Fruit fly (Drosophila melanogaster) whole organism, embryonic: ENCODE measurements around the gene bsh.
A peak's percentile ranks its signal among the peaks of the same experiment; 100 is the strongest.

Experiments
- Aef1 ChIP-seq: fragments of 200-800 bp; sonication (Bioruptor generic); IDR thresholded peaks from 3 replicates; pipeline ENCODE4 v1.3.6; 2022; ENCODE audit warnings: missing biosample characterization, missing genetic modification characterization
- CG10267 ChIP-seq: fragments of 200-800 bp; sonication (Bioruptor generic); optimal IDR thresholded peaks from 2 replicates; lab custom pipeline; 2018; ENCODE audit warnings: missing biosample characterization, mild to moderate bottlenecking, missing genetic modification characterization, moderate library complexity
- CG11696 ChIP-seq: fragments of 200-800 bp; sonication (Bioruptor generic); IDR thresholded peaks from 2 replicates; pipeline ENCODE4 v1.3.6; 2022; ENCODE audit warnings: missing biosample characterization, missing genetic modification characterization
- CG1233 ChIP-seq: fragments of 200-800 bp; sonication (Bioruptor generic); optimal IDR thresholded peaks from 4 replicates; lab custom pipeline; 2018; ENCODE audit warnings: missing biosample characterization, mild to moderate bottlenecking, missing genetic modification characterization
- CG12391 ChIP-seq: fragments of 200-800 bp; sonication (Bioruptor generic); optimal IDR thresholded peaks from 3 replicates; lab custom pipeline; 2018; ENCODE audit warnings: missing biosample characterization, mild to moderate bottlenecking, missing genetic modification characterization, moderate library complexity
- CG12942 ChIP-seq: fragments of 200-800 bp; sonication (Bioruptor generic); optimal IDR thresholded peaks from 3 replicates; lab custom pipeline; 2016; ENCODE audit warnings: missing biosample characterization, missing genetic modification characterization
- CG14860 ChIP-seq: fragments of 200-800 bp; sonication (Bioruptor generic); IDR thresholded peaks from 3 replicates; pipeline ENCODE4 v1.3.6; 2022; ENCODE audit warnings: missing biosample characterization, missing genetic modification characterization; ENCODE audit not compliant: partially characterized antibody
- CG1647 ChIP-seq: fragments of 200-800 bp; sonication (Bioruptor generic); optimal IDR thresholded peaks from 3 replicates; lab custom pipeline; 2016; ENCODE audit warnings: missing biosample characterization, missing genetic modification characterization
- CG16779 ChIP-seq: fragments of 200-800 bp; sonication (Bioruptor generic); IDR thresholded peaks from 2 replicates; pipeline ENCODE4 v1.3.6; 2022; ENCODE audit warnings: missing biosample characterization, missing genetic modification characterization
- CG17385 ChIP-seq: fragments of 200-800 bp; sonication (Bioruptor generic); optimal IDR thresholded peaks from 3 replicates; lab custom pipeline; 2018; ENCODE audit warnings: missing biosample characterization, mild to moderate bottlenecking, missing genetic modification characterization
- CG1792 ChIP-seq: fragments of 200-800 bp; sonication (Bioruptor generic); optimal IDR thresholded peaks from 2 replicates; lab custom pipeline; 2016; ENCODE audit warnings: missing biosample characterization, missing genetic modification characterization
- CG18262 ChIP-seq: fragments of 200-800 bp; optimal IDR thresholded peaks from 3 replicates; lab custom pipeline; 2019; ENCODE audit warnings: missing biosample characterization, mild to moderate bottlenecking, missing genetic modification characterization, moderate library complexity
- CG18764 ChIP-seq: fragments of 200-800 bp; sonication (Bioruptor generic); optimal IDR thresholded peaks from 3 replicates; lab custom pipeline; 2016; ENCODE audit warnings: missing biosample characterization, missing genetic modification characterization
- CG6175 ChIP-seq: fragments of 200-800 bp; sonication (Bioruptor generic); IDR thresholded peaks from 3 replicates; pipeline ENCODE4 v1.3.6; 2022; ENCODE audit warnings: missing biosample characterization, missing genetic modification characterization
- CG7357 ChIP-seq: fragments of 200-800 bp; sonication (Bioruptor generic); IDR thresholded peaks from 3 replicates; pipeline ENCODE4 v1.3.6; 2022; ENCODE audit warnings: missing biosample characterization, missing genetic modification characterization
- CG8478 ChIP-seq: fragments of >200 bp; optimal IDR thresholded peaks from 2 replicates; lab custom pipeline; 2018
- CHES-1-like ChIP-seq: fragments of 200-800 bp; sonication (Bioruptor generic); optimal IDR thresholded peaks from 2 replicates; lab custom pipeline; 2016; ENCODE audit warnings: missing biosample characterization, missing genetic modification characterization
- Ets97D ChIP-seq: fragments of 200-800 bp; sonication (Bioruptor generic); optimal IDR thresholded peaks from 3 replicates; lab custom pipeline; 2016; ENCODE audit warnings: missing biosample characterization, missing genetic modification characterization
- HLH4C ChIP-seq: fragments of 200-800 bp; sonication (Bioruptor generic); IDR thresholded peaks from 3 replicates; pipeline ENCODE4 v1.3.6; 2022; ENCODE audit warnings: missing biosample characterization, missing genetic modification characterization; ENCODE audit not compliant: partially characterized antibody
- HLH54F ChIP-seq: fragments of 200-800 bp; sonication (Bioruptor generic); optimal IDR thresholded peaks from 3 replicates; lab custom pipeline; 2016; ENCODE audit warnings: missing biosample characterization, missing genetic modification characterization
- Hmr ChIP-seq: fragments of 200-800 bp; sonication (Bioruptor generic); optimal IDR thresholded peaks from 3 replicates; lab custom pipeline; 2017; ENCODE audit warnings: mild to moderate bottlenecking, missing biosample characterization, missing genetic modification reagents, missing genetic modification characterization
- Hr51 ChIP-seq, 2 experiments: fragments of 200-800 bp; sonication (Bioruptor generic); optimal IDR thresholded peaks; 2 replicates in 1 of 2; 3 replicates in 1 of 2; lab custom pipeline; 2016 to 2018; ENCODE audit warnings: missing biosample characterization in 2 of 2, missing genetic modification characterization in 2 of 2, mild to moderate bottlenecking in 1 of 2, moderate library complexity in 1 of 2
- Mad ChIP-seq: fragments of 200-800 bp; sonication (Bioruptor generic); optimal IDR thresholded peaks from 2 replicates; lab custom pipeline; 2016; ENCODE audit warnings: missing biosample characterization, missing genetic modification characterization
- Meics ChIP-seq: fragments of 200-800 bp; sonication (Bioruptor generic); optimal IDR thresholded peaks from 2 replicates; lab custom pipeline; 2017; ENCODE audit warnings: missing biosample characterization, mild to moderate bottlenecking, missing genetic modification characterization
- Neu2 ChIP-seq: fragments of 200-800 bp; sonication (Bioruptor generic); optimal IDR thresholded peaks from 3 replicates; lab custom pipeline; 2016; ENCODE audit warnings: missing biosample characterization, missing genetic modification characterization, borderline replicate concordance
- Nf-YB ChIP-seq: fragments of 200-800 bp; sonication (Bioruptor generic); optimal IDR thresholded peaks from 3 replicates; lab custom pipeline; 2019; ENCODE audit warnings: missing biosample characterization, mild to moderate bottlenecking, missing genetic modification characterization, moderate library complexity
- Taf1 ChIP-seq: fragments of 200-800 bp; sonication (Bioruptor generic); IDR thresholded peaks from 2 replicates; pipeline ENCODE4 v1.3.6; 2022; ENCODE audit warnings: missing biosample characterization, missing genetic modification characterization
- Trl ChIP-seq, 3 experiments: fragments of >200 bp in 2 of 3; fragments of 200-800 bp in 1 of 3; sonication (Bioruptor generic) in 1 of 3; optimal IDR thresholded peaks; 2 replicates in 1 of 3; 3 replicates in 2 of 3; lab custom pipeline; 2016 to 2017; ENCODE audit warnings: missing biosample characterization in 1 of 3, missing genetic modification characterization in 1 of 3
- ab ChIP-seq: fragments of 200-800 bp; sonication (Bioruptor generic); optimal IDR thresholded peaks from 2 replicates; lab custom pipeline; 2016; ENCODE audit warnings: missing biosample characterization, missing genetic modification characterization
- al ChIP-seq: fragments of 200-800 bp; sonication (Bioruptor generic); IDR thresholded peaks from 2 replicates; pipeline ENCODE4 v1.3.6; 2022; ENCODE audit warnings: missing biosample characterization, missing genetic modification characterization
- aop ChIP-seq: fragments of 200-800 bp; sonication (Bioruptor generic); IDR thresholded peaks from 2 replicates; pipeline ENCODE4 v1.3.6; 2022; ENCODE audit warnings: missing biosample characterization, missing genetic modification characterization
- ato ChIP-seq: fragments of 200-800 bp; sonication (Bioruptor generic); IDR thresholded peaks from 2 replicates; pipeline ENCODE4 v1.3.6; 2022; ENCODE audit warnings: missing biosample characterization, missing genetic modification characterization; ENCODE audit not compliant: partially characterized antibody
- cas ChIP-seq: fragments of 200-800 bp; sonication (Bioruptor generic); IDR thresholded peaks from 2 replicates; pipeline ENCODE4 v1.3.6; 2022; ENCODE audit warnings: missing biosample characterization, missing genetic modification characterization
- chif ChIP-seq, 2 experiments: fragments of 200-800 bp; sonication (Bioruptor generic); optimal IDR thresholded peaks; 3 replicates each; lab custom pipeline; 2016; ENCODE audit warnings: missing biosample characterization in 2 of 2, missing genetic modification characterization in 2 of 2
- chn ChIP-seq: fragments of 200-800 bp; sonication (Bioruptor generic); optimal IDR thresholded peaks from 2 replicates; lab custom pipeline; 2016; ENCODE audit warnings: missing biosample characterization, missing genetic modification characterization
- ci ChIP-seq: fragments of 200-800 bp; sonication (Bioruptor generic); IDR thresholded peaks from 3 replicates; pipeline ENCODE4 v1.3.6; 2022; ENCODE audit warnings: missing biosample characterization, missing genetic modification characterization
- dpn ChIP-seq, 2 experiments: fragments of 200-800 bp; sonication (Bioruptor generic); optimal IDR thresholded peaks; 3 replicates each; lab custom pipeline; 2016; ENCODE audit warnings: missing biosample characterization in 2 of 2, missing genetic modification characterization in 2 of 2
- dysf ChIP-seq: fragments of 200-800 bp; sonication (Bioruptor generic); IDR thresholded peaks from 3 replicates; pipeline ENCODE4 v1.3.6; 2022; ENCODE audit warnings: missing biosample characterization, missing genetic modification characterization
- fru ChIP-seq: fragments of >200 bp; optimal IDR thresholded peaks from 2 replicates; lab custom pipeline; 2017
- gce ChIP-seq: fragments of 200-800 bp; sonication (Bioruptor generic); IDR thresholded peaks from 3 replicates; pipeline ENCODE4 v1.3.6; 2022; ENCODE audit warnings: missing biosample characterization, missing genetic modification characterization
- gfzf ChIP-seq: fragments of 200-800 bp; sonication (Bioruptor generic); optimal IDR thresholded peaks from 2 replicates; lab custom pipeline; 2016; ENCODE audit warnings: missing biosample characterization, mild to moderate bottlenecking, missing genetic modification characterization, moderate library complexity
- gsb-n ChIP-seq: fragments of 200-800 bp; sonication (Bioruptor generic); optimal IDR thresholded peaks from 3 replicates; lab custom pipeline; 2018; ENCODE audit warnings: missing biosample characterization, mild to moderate bottlenecking, missing genetic modification characterization
- lilli ChIP-seq: fragments of 200-800 bp; sonication (Bioruptor generic); optimal IDR thresholded peaks from 3 replicates; lab custom pipeline; 2016; ENCODE audit warnings: missing biosample characterization, missing genetic modification characterization
- nmo ChIP-seq: fragments of 200-800 bp; sonication (Bioruptor generic); optimal IDR thresholded peaks from 2 replicates; lab custom pipeline; 2018; ENCODE audit warnings: missing biosample characterization, mild to moderate bottlenecking, missing genetic modification characterization, moderate library complexity
- nom ChIP-seq: fragments of 200-800 bp; sonication (Bioruptor generic); optimal IDR thresholded peaks from 2 replicates; lab custom pipeline; 2017; ENCODE audit warnings: missing biosample characterization, missing genetic modification characterization, mild to moderate bottlenecking, moderate library complexity, missing genetic modification reagents
- pnt ChIP-seq: fragments of 200-800 bp; sonication (Bioruptor generic); optimal IDR thresholded peaks from 3 replicates; lab custom pipeline; 2016; ENCODE audit warnings: missing biosample characterization, missing genetic modification characterization
- sens ChIP-seq: fragments of 200-800 bp; sonication (Bioruptor generic); peaks from one replicate; lab custom pipeline; 2016; ENCODE audit warnings: missing biosample characterization, missing genetic modification characterization
- sug ChIP-seq: fragments of 200-800 bp; optimal IDR thresholded peaks from 2 replicates; lab custom pipeline; 2019; ENCODE audit warnings: missing biosample characterization, mild to moderate bottlenecking, missing genetic modification characterization, moderate library complexity
- tio ChIP-seq: fragments of 200-800 bp; sonication (Bioruptor generic); optimal IDR thresholded peaks from 2 replicates; lab custom pipeline; 2017; ENCODE audit warnings: missing biosample characterization, missing genetic modification characterization, inconsistent platforms

bsh gene

dm6 chr2L:19795320-19796110, 26.6 kb upstream of the bsh start (continued):
- TF ChIP-seq Hmr (GFP tag; lab: Kevin White, UChicago): peak; percentile 50
- TF ChIP-seq lilli (GFP tag; lab: Kevin White, UChicago): peak; percentile 65
- TF ChIP-seq Nf-YB (GFP tag; lab: Kevin White, UChicago): no peak
- peak; percentile 39; the same call in 1 of the 3 replicates for TF ChIP-seq dysf (GFP tag; lab: Robert Waterston, UW)
- no peak for TF ChIP-seq CG16779 (GFP tag; lab: Robert Waterston, UW)
- TF ChIP-seq Neu2 (GFP tag; lab: Kevin White, UChicago): no peak
- no peak for TF ChIP-seq cas
- peak; percentile 89 for TF ChIP-seq gfzf (GFP tag; lab: Kevin White, UChicago)
- peak; percentile 16 for TF ChIP-seq CG1792
- TF ChIP-seq CG10267 (tag; lab: Kevin White, UChicago): peak; percentile 70
- peak; percentile 64 for TF ChIP-seq nmo
- peak; percentile 47 for TF ChIP-seq pnt (GFP tag; lab: Kevin White, UChicago)
- TF ChIP-seq ato: no peak
- TF ChIP-seq aop (GFP tag; lab: Robert Waterston, UW): no peak
- peak; percentile 59 for TF ChIP-seq Meics (GFP tag; lab: Kevin White, UChicago)
- peak; percentile 59 for TF ChIP-seq Mad (GFP tag; lab: Kevin White, UChicago)
- TF ChIP-seq sens (GFP tag; lab: Kevin White, UChicago): peak; percentile 87
- TF ChIP-seq CG12391: peak; percentile 77
- no peak for TF ChIP-seq Taf1 (GFP tag; lab: Robert Waterston, UW)
- TF ChIP-seq CG12942 (GFP tag; lab: Kevin White, UChicago): no peak
- TF ChIP-seq CG1233 (GFP tag; lab: Kevin White, UChicago): no peak
- no peak for TF ChIP-seq CG1647
- peak; percentile 43 to 45 for TF ChIP-seq dpn (GFP tag; optimal IDR thresholded peaks at IDR 0.05; lab: Kevin White, UChicago)
- TF ChIP-seq Ets97D (GFP tag; lab: Kevin White, UChicago): peak; percentile 95
- TF ChIP-seq ci (GFP tag; lab: Robert Waterston, UW): peak; percentile 56
- no peak for TF ChIP-seq CG11696
- peak; percentile 10 to 67 for TF ChIP-seq chif (GFP tag; optimal IDR thresholded peaks at IDR 0.05; lab: Kevin White, UChicago)
- TF ChIP-seq al (GFP tag; lab: Robert Waterston, UW): 0 out of 2 replicates have a peak, but pooled peaks have one; percentile 32
- peak; percentile 2 for TF ChIP-seq chn
- TF ChIP-seq CHES-1-like (GFP tag; lab: Kevin White, UChicago): peak; percentile 75
- TF ChIP-seq fru: no peak
- TF ChIP-seq sug (tag; lab: Kevin White, UChicago): peak; percentile 31
- TF ChIP-seq Hr51 (GFP tag; optimal IDR thresholded peaks at IDR 0.05; lab: Kevin White, UChicago): peak; percentile 12 to 21
- peak; percentile 65 for TF ChIP-seq gsb-n (tag; lab: Kevin White, UChicago)
- TF ChIP-seq CG6175 (GFP tag; lab: Robert Waterston, UW): no peak
- TF ChIP-seq nom (GFP tag; lab: Kevin White, UChicago): no peak
- peak; percentile 54 for TF ChIP-seq CG14860 (GFP tag; lab: Robert Waterston, UW)
- TF ChIP-seq CG18764 (GFP tag; lab: Kevin White, UChicago): peak; percentile 37
- TF ChIP-seq HLH54F (GFP tag; lab: Kevin White, UChicago): peak; percentile 50
- TF ChIP-seq CG18262 (tag; lab: Kevin White, UChicago): peak; percentile 46
- TF ChIP-seq gce (GFP tag; lab: Robert Waterston, UW): no peak
- TF ChIP-seq tio (GFP tag; lab: Kevin White, UChicago): peak; percentile 7
- TF ChIP-seq CG17385: peak; percentile 45
- TF ChIP-seq CG7357 (GFP tag; lab: Robert Waterston, UW): 0 out of 3 replicates have a peak, but pooled peaks have one; percentile 22
- TF ChIP-seq HLH4C (GFP tag; lab: Robert Waterston, UW): peak; percentile 71
- TF ChIP-seq Aef1 (GFP tag; lab: Robert Waterston, UW): peak; percentile 21; the same call in 1 of the 3 replicates
- no peak for TF ChIP-seq Trl (optimal IDR thresholded peaks at IDR 0.05; lab: Kevin White, UChicago)
- peak; percentile 58 for TF ChIP-seq Trl (GFP tag; optimal IDR thresholded peaks at IDR 0.05; lab: Kevin White, UChicago)
- TF ChIP-seq ab (GFP tag; lab: Kevin White, UChicago): no peak
- TF ChIP-seq CG8478 (lab: Kevin White, UChicago): no peak
